Worm (Caenorhabditis elegans) whole organism, L4 larva: ENCODE data around the gene Y97E10AR.3.
A peak's percentile ranks its signal among the peaks of the same experiment; 100 is the strongest.

Experiments
- D1046.2 ChIP-seq: fragments of 200-800 bp; sonication (Bioruptor generic); IDR thresholded peaks from 2 replicates; pipeline ENCODE4 v1.3.6; 2022; ENCODE audit warnings: missing genetic modification characterization, missing compliant biosample characterization
- F10B5.3 ChIP-seq: sonication (generic microtip); optimal IDR thresholded peaks from 2 replicates; lab custom pipeline; 2016; ENCODE audit warnings: mild to moderate bottlenecking, missing genetic modification characterization, missing compliant biosample characterization
- F37D6.2 ChIP-seq: sonication (generic microtip); optimal IDR thresholded peaks from 2 replicates; lab custom pipeline; 2016; ENCODE audit warnings: mild to moderate bottlenecking, missing genetic modification characterization, missing compliant biosample characterization
- F49E8.2 ChIP-seq: sonication (generic microtip); optimal IDR thresholded peaks from 2 replicates; lab custom pipeline; 2016; ENCODE audit warnings: missing compliant biosample characterization, mild to moderate bottlenecking, missing genetic modification characterization, borderline replicate concordance
- T26A8.4 ChIP-seq: fragments of 200-800 bp; sonication (Bioruptor generic); IDR thresholded peaks from 2 replicates; pipeline ENCODE4 v1.3.6; 2022; ENCODE audit warnings: missing genetic modification characterization, missing compliant biosample characterization
- Y105C5A.15 ChIP-seq: fragments of 200-800 bp; sonication (Bioruptor generic); IDR thresholded peaks from 2 replicates; pipeline ENCODE4 v1.3.6; 2022; ENCODE audit warnings: missing genetic modification characterization, missing compliant biosample characterization
- ZK337.2 ChIP-seq: fragments of 200-800 bp; sonication (Bioruptor generic); IDR thresholded peaks from 2 replicates; pipeline ENCODE4 v1.3.6; 2022; ENCODE audit warnings: missing genetic modification reagents, missing genetic modification characterization, missing compliant biosample characterization
- ZK546.5 ChIP-seq, 2 experiments: sonication (generic microtip); optimal IDR thresholded peaks; 2 replicates each; lab custom pipeline; 2017; ENCODE audit warnings: missing biosample characterization in 2 of 2, missing genetic modification characterization in 2 of 2
- aly-2 ChIP-seq: sonication (generic microtip); optimal IDR thresholded peaks from 2 replicates; lab custom pipeline; 2018; ENCODE audit warnings: missing biosample characterization, missing genetic modification characterization
- ama-1 ChIP-seq: fragments of 150-350 bp; optimal IDR thresholded peaks from 2 replicates; lab custom pipeline; 2014; ENCODE audit warnings: inconsistent platforms, mixed read lengths
- arid-1 ChIP-seq: fragments of 200-800 bp; sonication (Bioruptor generic); conservative IDR thresholded peaks from 2 replicates; pipeline ENCODE4 v1.3.6; 2022; ENCODE audit warnings: missing genetic modification reagents, missing genetic modification characterization, missing compliant biosample characterization
- ceh-20 ChIP-seq: fragments of 200-800 bp; sonication (Bioruptor generic); IDR thresholded peaks from 2 replicates; pipeline ENCODE4 v1.3.6; 2022; ENCODE audit warnings: missing genetic modification reagents, missing genetic modification characterization, missing compliant biosample characterization
- ceh-28 ChIP-seq: fragments of 150-350 bp; optimal IDR thresholded peaks from 2 replicates; lab custom pipeline; 2014; ENCODE audit warnings: missing biosample characterization, missing genetic modification reagents, missing genetic modification characterization
- ceh-44 ChIP-seq: fragments of 200-800 bp; sonication (Bioruptor generic); IDR thresholded peaks from 2 replicates; pipeline ENCODE4 v1.3.6; 2022; ENCODE audit warnings: missing genetic modification reagents, missing genetic modification characterization, missing compliant biosample characterization
- dmd-8 ChIP-seq: fragments of 200-800 bp; sonication (Bioruptor generic); IDR thresholded peaks from 2 replicates; pipeline ENCODE4 v1.3.6; 2022; ENCODE audit warnings: missing genetic modification characterization, missing compliant biosample characterization
- dmd-9 ChIP-seq: fragments of 200-800 bp; sonication (Bioruptor generic); IDR thresholded peaks from 2 replicates; pipeline ENCODE4 v1.3.6; 2022; ENCODE audit warnings: missing genetic modification reagents, missing genetic modification characterization, missing compliant biosample characterization
- dpl-1 ChIP-seq: fragments of 150-350 bp; optimal IDR thresholded peaks from 2 replicates; lab custom pipeline; 2014; ENCODE audit warnings: missing biosample characterization, missing genetic modification reagents, missing genetic modification characterization
- dve-1 ChIP-seq: sonication (generic microtip); optimal IDR thresholded peaks from 2 replicates; lab custom pipeline; 2017; ENCODE audit warnings: antibody characterized with exemption, mild to moderate bottlenecking, missing genetic modification characterization, missing compliant biosample characterization; ENCODE audit not compliant: insufficient read depth
- hlh-30 ChIP-seq: sonication (generic microtip); optimal IDR thresholded peaks from 2 replicates; lab custom pipeline; 2017; ENCODE audit warnings: antibody characterized with exemption, mild to moderate bottlenecking, missing genetic modification characterization, missing compliant biosample characterization; ENCODE audit not compliant: insufficient read depth
- hmg-1.1 ChIP-seq: fragments of 200-800 bp; sonication (Bioruptor generic); IDR thresholded peaks from 2 replicates; pipeline ENCODE4 v1.3.6; 2022; ENCODE audit warnings: missing genetic modification reagents, missing genetic modification characterization, missing compliant biosample characterization
- lin-29 ChIP-seq: fragments of 200-800 bp; sonication (Bioruptor generic); IDR thresholded peaks from 2 replicates; pipeline ENCODE4 v1.3.6; 2022; ENCODE audit warnings: missing genetic modification reagents, missing genetic modification characterization, missing compliant biosample characterization
- lir-3 ChIP-seq: sonication (generic microtip); optimal IDR thresholded peaks from 2 replicates; lab custom pipeline; 2016; ENCODE audit warnings: mild to moderate bottlenecking, missing genetic modification characterization, missing compliant biosample characterization
- madf-9 ChIP-seq: fragments of 200-800 bp; sonication (Bioruptor generic); conservative IDR thresholded peaks from 2 replicates; pipeline ENCODE4 v1.3.6; 2022; ENCODE audit warnings: missing genetic modification reagents, missing genetic modification characterization, missing compliant biosample characterization
- mdl-1 ChIP-seq, 2 experiments: fragments of 150-350 bp in 1 of 2; sonication (generic microtip) in 1 of 2; optimal IDR thresholded peaks; 2 replicates each; lab custom pipeline; 2014 to 2017; ENCODE audit warnings: missing biosample characterization in 2 of 2, missing genetic modification characterization in 2 of 2
- mes-2 ChIP-seq: sonication (generic microtip); optimal IDR thresholded peaks from 2 replicates; lab custom pipeline; 2016; ENCODE audit warnings: missing genotype, mild to moderate bottlenecking, missing genetic modification characterization, missing compliant biosample characterization; ENCODE audit not compliant: poor library complexity, severe bottlenecking
- mxl-2 ChIP-seq: fragments of 200-800 bp; sonication (Bioruptor generic); conservative IDR thresholded peaks from 2 replicates; pipeline ENCODE4 v1.3.6; 2022; ENCODE audit warnings: missing genetic modification reagents, missing genetic modification characterization, missing compliant biosample characterization
- mxl-3 ChIP-seq: fragments of 200-800 bp; sonication (Bioruptor generic); optimal IDR thresholded peaks from 2 replicates; lab custom pipeline; 2018; ENCODE audit warnings: mild to moderate bottlenecking, missing genetic modification characterization, missing compliant biosample characterization
- nhr-102 ChIP-seq: sonication (generic microtip); optimal IDR thresholded peaks from 2 replicates; lab custom pipeline; 2016; ENCODE audit warnings: mild to moderate bottlenecking, missing genetic modification characterization, moderate library complexity, missing compliant biosample characterization
- nhr-111 ChIP-seq: fragments of 200-800 bp; sonication (Bioruptor generic); optimal IDR thresholded peaks from 2 replicates; lab custom pipeline; 2018; ENCODE audit warnings: mild to moderate bottlenecking, missing genetic modification characterization, missing compliant biosample characterization
- nhr-237 ChIP-seq: sonication (generic microtip); optimal IDR thresholded peaks from 2 replicates; lab custom pipeline; 2017; ENCODE audit warnings: missing biosample characterization, missing genetic modification characterization
- nhr-25 ChIP-seq: sonication (generic microtip); optimal IDR thresholded peaks from 2 replicates; lab custom pipeline; 2017; ENCODE audit warnings: missing genetic modification characterization, mild to moderate bottlenecking, missing compliant biosample characterization, antibody characterized with exemption, moderate library complexity, borderline replicate concordance; ENCODE audit not compliant: insufficient read depth
- nhr-41 ChIP-seq: fragments of 200-800 bp; sonication (Bioruptor generic); IDR thresholded peaks from 2 replicates; pipeline ENCODE4 v1.3.6; 2022; ENCODE audit warnings: missing genetic modification reagents, missing genetic modification characterization, missing compliant biosample characterization
- nhr-6 ChIP-seq: fragments of 150-350 bp; optimal IDR thresholded peaks from 2 replicates; lab custom pipeline; 2014; ENCODE audit warnings: missing biosample characterization, missing genetic modification characterization
- nhr-76 ChIP-seq: fragments of 150-350 bp; optimal IDR thresholded peaks from 2 replicates; lab custom pipeline; 2014; ENCODE audit warnings: missing biosample characterization, missing genetic modification characterization
- nhr-77 ChIP-seq: fragments of 150-350 bp; optimal IDR thresholded peaks from 2 replicates; lab custom pipeline; 2014; ENCODE audit warnings: missing biosample characterization, missing genetic modification characterization
- pha-4 ChIP-seq, 2 experiments: fragments of 150-350 bp in 1 of 2; fragments of 200-800 bp in 1 of 2; sonication (Bioruptor generic) in 1 of 2; IDR thresholded peaks in 1 of 2; optimal IDR thresholded peaks in 1 of 2; 2 replicates each; pipeline versions ENCODE4 v1.3.6 to Lab custom; 2014 to 2022; ENCODE audit warnings: missing genetic modification characterization in 2 of 2, missing genetic modification reagents in 2 of 2, missing biosample characterization in 1 of 2, missing compliant biosample characterization in 1 of 2
- pqm-1 ChIP-seq: sonication (generic microtip); optimal IDR thresholded peaks from 2 replicates; lab custom pipeline; 2017; ENCODE audit warnings: missing biosample characterization, missing genetic modification characterization
- sdz-12 ChIP-seq: fragments of 200-800 bp; sonication (Bioruptor generic); optimal IDR thresholded peaks from 2 replicates; lab custom pipeline; 2018; ENCODE audit warnings: mild to moderate bottlenecking, missing genetic modification characterization, missing compliant biosample characterization
- skn-1 ChIP-seq: fragments of 150-350 bp; optimal IDR thresholded peaks from 2 replicates; lab custom pipeline; 2014; ENCODE audit warnings: missing biosample characterization, missing genetic modification characterization
- snpc-1.2 ChIP-seq: fragments of 200-800 bp; sonication (Bioruptor generic); IDR thresholded peaks from 2 replicates; pipeline ENCODE4 v1.3.6; 2022; ENCODE audit warnings: missing genetic modification reagents, missing genetic modification characterization, missing compliant biosample characterization
- spr-1 ChIP-seq: sonication (generic microtip); optimal IDR thresholded peaks from 2 replicates; lab custom pipeline; 2016; ENCODE audit warnings: mild to moderate bottlenecking, missing genetic modification characterization, missing compliant biosample characterization
- tag-97 ChIP-seq: fragments of 200-800 bp; sonication (Bioruptor generic); IDR thresholded peaks from 2 replicates; pipeline ENCODE4 v1.3.6; 2022; ENCODE audit warnings: missing genetic modification characterization, missing compliant biosample characterization
- unc-62 ChIP-seq, 3 experiments: fragments of 150-350 bp in 1 of 3; sonication (generic microtip); optimal IDR thresholded peaks in 2 of 3; peaks in 1 of 3; 1 replicate in 1 of 3; 2 replicates in 2 of 3; lab custom pipeline; 2014 to 2017; ENCODE audit warnings: missing biosample characterization in 3 of 3, missing genetic modification characterization in 3 of 3, missing genetic modification reagents in 3 of 3, missing genotype in 1 of 3
- vab-7 ChIP-seq: fragments of 200-800 bp; sonication (Bioruptor generic); IDR thresholded peaks from 2 replicates; pipeline ENCODE4 v1.3.6; 2022; ENCODE audit warnings: missing genetic modification reagents, missing genetic modification characterization, missing compliant biosample characterization
- zag-1 ChIP-seq: fragments of 150-350 bp; optimal IDR thresholded peaks from 2 replicates; lab custom pipeline; 2014; ENCODE audit warnings: missing biosample characterization, missing genetic modification characterization
- zip-2 ChIP-seq: fragments of 150-350 bp; optimal IDR thresholded peaks from 2 replicates; lab custom pipeline; 2014; ENCODE audit warnings: missing biosample characterization, missing genetic modification characterization
- ztf-7 ChIP-seq: fragments of 150-350 bp; optimal IDR thresholded peaks from 2 replicates; lab custom pipeline; 2014; ENCODE audit warnings: missing biosample characterization, missing genetic modification characterization

Y97E10AR.3 gene

ce11 chrV:7978798-7979197, 28.5 kb downstream of the Y97E10AR.3 start (continued):
- TF ChIP-seq mxl-3 (GFP tag; lab: Kevin White, UChicago) (peak; percentile 72), hlh-30 (tag; lab: Kevin White, UChicago) (no peak), F10B5.3 (tag; lab: Kevin White, UChicago) (no peak), sdz-12 (no peak), ceh-20 (GFP tag; lab: Robert Waterston, UW) (no peak), Y105C5A.15 (GFP tag; lab: Robert Waterston, UW) (no peak), zag-1 (tag; lab: Kevin White, UChicago) (no peak), vab-7 (no peak), ZK546.5 (tag; optimal IDR thresholded peaks at IDR 0.05; lab: Kevin White, UChicago) (no peak), dmd-8 (GFP tag; lab: Robert Waterston, UW) (no peak), nhr-76 (tag; lab: Kevin White, UChicago) (no peak), dmd-9 (GFP tag; lab: Robert Waterston, UW) (no peak), lin-29 (GFP tag; lab: Robert Waterston, UW) (no peak), arid-1 (GFP tag; lab: Robert Waterston, UW) (no peak), nhr-111 (no peak), nhr-237 (tag; lab: Kevin White, UChicago) (no peak), zip-2 (tag; lab: Kevin White, UChicago) (no peak), nhr-102 (tag; lab: Kevin White, UChicago) (no peak), mxl-2 (no peak), ceh-44 (GFP tag; lab: Robert Waterston, UW) (no peak), nhr-41 (GFP tag; lab: Robert Waterston, UW) (no peak), snpc-1.2 (GFP tag; lab: Robert Waterston, UW) (no peak), spr-1 (tag; lab: Kevin White, UChicago) (no peak), unc-62 (GFP tag; optimal IDR thresholded peaks at IDR 0.05 in 1 of 2; lab: Kevin White, UChicago) (peak in 1 of 2 experiments; percentile 81), unc-62 (tag; optimal IDR thresholded peaks at IDR 0.05; lab: Kevin White, UChicago) (no peak), D1046.2 (GFP tag; lab: Robert Waterston, UW) (no peak), nhr-77 (tag; lab: Kevin White, UChicago) (no peak), aly-2 (tag; lab: Kevin White, UChicago) (no peak), lir-3 (tag; lab: Kevin White, UChicago) (no peak), mdl-1 (tag; optimal IDR thresholded peaks at IDR 0.05; lab: Kevin White, UChicago) (no peak), mes-2 (tag; lab: Kevin White, UChicago) (peak; percentile 52), ZK337.2 (no peak), tag-97 (GFP tag; lab: Robert Waterston, UW) (no peak), ztf-7 (tag; lab: Kevin White, UChicago) (no peak), dpl-1 (GFP tag; lab: Kevin White, UChicago) (no peak), T26A8.4 (0 out of 2 replicates have a peak, but pooled peaks have one; percentile 20), madf-9 (GFP tag; lab: Robert Waterston, UW) (no peak)

- TF ChIP-seq tag-97 (GFP tag; lab: Robert Waterston, UW) = no peak
- TF ChIP-seq dve-1 (tag; lab: Kevin White, UChicago) = peak; percentile 58
- no peak for TF ChIP-seq ztf-7 (tag; lab: Kevin White, UChicago)
- TF ChIP-seq pqm-1 (tag; lab: Kevin White, UChicago) = peak; percentile 76
- no peak for TF ChIP-seq nhr-25 (tag; lab: Kevin White, UChicago)
- no peak for TF ChIP-seq F37D6.2
- TF ChIP-seq hlh-30 (tag; lab: Kevin White, UChicago) = peak; percentile 8
- TF ChIP-seq ceh-28 = no peak
- no peak for TF ChIP-seq nhr-102 (tag; lab: Kevin White, UChicago)
- no peak for TF ChIP-seq nhr-76 (tag; lab: Kevin White, UChicago)
- no peak for TF ChIP-seq ama-1 (lab: Kevin White, UChicago)
- 0 out of 2 replicates have a peak, but pooled peaks have one; percentile 27 for TF ChIP-seq pha-4 (GFP tag; IDR thresholded peaks at IDR 0.05; lab: Robert Waterston, UW)
- no peak for TF ChIP-seq pha-4 (tag; optimal IDR thresholded peaks at IDR 0.05; lab: Kevin White, UChicago)
- no peak for TF ChIP-seq mdl-1 (tag; optimal IDR thresholded peaks at IDR 0.05; lab: Kevin White, UChicago)
- no peak for TF ChIP-seq F49E8.2 (tag; lab: Kevin White, UChicago)
- no peak for TF ChIP-seq nhr-237 (tag; lab: Kevin White, UChicago)
- no peak for TF ChIP-seq skn-1 (tag; lab: Kevin White, UChicago)
- no peak for TF ChIP-seq hmg-1.1 (GFP tag; lab: Robert Waterston, UW)
- no peak for TF ChIP-seq spr-1 (tag; lab: Kevin White, UChicago)
- TF ChIP-seq nhr-6 (tag; lab: Kevin White, UChicago) = peak; percentile 44
Measured at ce11 chrV:7977701-7978461, 29.4 kb downstream of the Y97E10AR.3 start, which contains the start of gene let-413. let-413 (minus strand) TSS chrV:7977776.
